Fruit fly (Drosophila melanogaster) whole organism, embryonic: Measurements from ENCODE around the gene Adgf-D.
A peak's percentile ranks its signal among the peaks of the same experiment; 100 is the strongest.

ENCODE experiments used
- B-H1 ChIP-seq: fragments of 200-800 bp; sonication (Bioruptor generic); IDR thresholded peaks from 3 replicates; pipeline ENCODE4 v1.3.6; 2022; ENCODE audit warnings: missing biosample characterization, missing genetic modification characterization
- CG10209 ChIP-seq: fragments of 200-800 bp; sonication (Bioruptor generic); optimal IDR thresholded peaks from 3 replicates; lab custom pipeline; 2017; ENCODE audit warnings: missing biosample characterization, mild to moderate bottlenecking, missing genetic modification characterization, missing genetic modification reagents
- CG1024 ChIP-seq: fragments of 200-800 bp; sonication (Bioruptor generic); IDR thresholded peaks from 2 replicates; pipeline ENCODE4 v1.3.6; 2022; ENCODE audit warnings: missing biosample characterization, missing genetic modification characterization
- CG10565 ChIP-seq: fragments of 200-800 bp; sonication (Bioruptor generic); optimal IDR thresholded peaks from 3 replicates; lab custom pipeline; 2016; ENCODE audit warnings: missing biosample characterization, mild to moderate bottlenecking, missing genetic modification characterization
- CG11085 ChIP-seq: fragments of 200-800 bp; sonication (Bioruptor generic); IDR thresholded peaks from 2 replicates; pipeline ENCODE4 v1.3.6; 2022; ENCODE audit warnings: missing biosample characterization, missing genetic modification characterization
- CG15514 ChIP-seq: fragments of 200-800 bp; sonication (Bioruptor generic); optimal IDR thresholded peaks from 3 replicates; lab custom pipeline; 2017; ENCODE audit warnings: missing biosample characterization, missing genetic modification characterization, mild to moderate bottlenecking, moderate library complexity, missing genetic modification reagents
- CG16815 ChIP-seq: fragments of 200-800 bp; sonication (Bioruptor generic); optimal IDR thresholded peaks from 3 replicates; lab custom pipeline; 2017; ENCODE audit warnings: missing biosample characterization, mild to moderate bottlenecking, missing genetic modification characterization
- CG17912 ChIP-seq: fragments of 200-800 bp; sonication (Bioruptor generic); optimal IDR thresholded peaks from 2 replicates; lab custom pipeline; 2018; ENCODE audit warnings: missing biosample characterization, mild to moderate bottlenecking, missing genetic modification characterization
- CG32767 ChIP-seq: fragments of 200-800 bp; sonication (Bioruptor generic); IDR thresholded peaks from 2 replicates; pipeline ENCODE4 v1.3.6; 2022; ENCODE audit warnings: missing biosample characterization, missing genetic modification characterization
- CG32772 ChIP-seq: fragments of 200-800 bp; sonication (Bioruptor generic); IDR thresholded peaks from 2 replicates; pipeline ENCODE4 v1.3.6; 2022; ENCODE audit warnings: missing biosample characterization, missing genetic modification characterization
- CG34224 ChIP-seq: fragments of 200-800 bp; sonication (Bioruptor generic); IDR thresholded peaks from 3 replicates; pipeline ENCODE4 v1.3.6; 2022; ENCODE audit warnings: missing biosample characterization, missing genetic modification characterization; ENCODE audit not compliant: partially characterized antibody
- CG43689 ChIP-seq: fragments of 200-800 bp; sonication (Bioruptor generic); IDR thresholded peaks from 2 replicates; pipeline ENCODE4 v1.3.6; 2022; ENCODE audit warnings: missing biosample characterization, missing genetic modification characterization
- CG4404 ChIP-seq: fragments of 200-800 bp; sonication (Bioruptor generic); IDR thresholded peaks from 2 replicates; pipeline ENCODE4 v1.3.6; 2022; ENCODE audit warnings: missing biosample characterization, missing genetic modification characterization
- CG5953 ChIP-seq: fragments of 200-800 bp; sonication (Bioruptor generic); IDR thresholded peaks from 2 replicates; pipeline ENCODE4 v1.3.6; 2022; ENCODE audit warnings: missing biosample characterization, missing genetic modification characterization
- CG6683 ChIP-seq: fragments of 200-800 bp; sonication (Bioruptor generic); optimal IDR thresholded peaks from 2 replicates; lab custom pipeline; 2017; ENCODE audit warnings: missing biosample characterization, mild to moderate bottlenecking, missing genetic modification characterization, missing genetic modification reagents
- CG7372 ChIP-seq: fragments of 200-800 bp; sonication (Bioruptor generic); IDR thresholded peaks from 2 replicates; pipeline ENCODE4 v1.3.6; 2022; ENCODE audit warnings: missing biosample characterization, missing genetic modification characterization
- CG8765 ChIP-seq: fragments of 200-800 bp; sonication (Bioruptor generic); IDR thresholded peaks from 2 replicates; pipeline ENCODE4 v1.3.6; 2022; ENCODE audit warnings: missing biosample characterization, missing genetic modification characterization
- CrebB ChIP-seq: fragments of 200-800 bp; sonication (Bioruptor generic); optimal IDR thresholded peaks from 3 replicates; lab custom pipeline; 2018; ENCODE audit warnings: missing biosample characterization, mild to moderate bottlenecking, missing genetic modification characterization
- D ChIP-seq, 2 experiments: fragments of 200-800 bp in 1 of 2; fragments of >200 bp in 1 of 2; sonication (Bioruptor generic) in 1 of 2; optimal IDR thresholded peaks; 2 replicates in 1 of 2; 3 replicates in 1 of 2; lab custom pipeline; 2017; ENCODE audit warnings: mild to moderate bottlenecking in 1 of 2, missing biosample characterization in 1 of 2, missing genetic modification characterization in 1 of 2, missing genetic modification reagents in 1 of 2
- Dbx ChIP-seq: fragments of 200-800 bp; sonication (Bioruptor generic); IDR thresholded peaks from 3 replicates; pipeline ENCODE4 v1.3.6; 2022; ENCODE audit warnings: missing biosample characterization, missing genetic modification characterization
- Doc3 ChIP-seq: fragments of 200-800 bp; sonication (Bioruptor generic); IDR thresholded peaks from 3 replicates; pipeline ENCODE4 v1.3.6; 2022; ENCODE audit warnings: missing biosample characterization, missing genetic modification characterization; ENCODE audit not compliant: partially characterized antibody
- Drgx ChIP-seq: fragments of 200-800 bp; sonication (Bioruptor generic); IDR thresholded peaks from 2 replicates; pipeline ENCODE4 v1.3.6; 2022; ENCODE audit warnings: missing biosample characterization, missing genetic modification characterization
- GATAe ChIP-seq: fragments of 200-800 bp; sonication (Bioruptor generic); conservative IDR thresholded peaks from 2 replicates; pipeline ENCODE4 v1.3.6; 2022; ENCODE audit warnings: missing biosample characterization, missing genetic modification characterization
- HmgZ ChIP-seq: fragments of 200-800 bp; sonication (Bioruptor generic); optimal IDR thresholded peaks from 2 replicates; lab custom pipeline; 2018; ENCODE audit warnings: missing biosample characterization, mild to moderate bottlenecking, missing genetic modification characterization
- Hmx ChIP-seq: fragments of 200-800 bp; sonication (Bioruptor generic); optimal IDR thresholded peaks from 2 replicates; lab custom pipeline; 2016; ENCODE audit warnings: missing biosample characterization, missing genetic modification characterization
- Nf-YC ChIP-seq: fragments of 200-800 bp; optimal IDR thresholded peaks from 3 replicates; lab custom pipeline; 2019; ENCODE audit warnings: missing biosample characterization, mild to moderate bottlenecking, missing genetic modification characterization, moderate library complexity
- Sox102F ChIP-seq: fragments of 200-800 bp; sonication (Bioruptor generic); optimal IDR thresholded peaks from 2 replicates; lab custom pipeline; 2018; ENCODE audit warnings: missing biosample characterization, mild to moderate bottlenecking, missing genetic modification characterization, moderate library complexity
- Ssrp ChIP-seq: fragments of 200-800 bp; sonication (Bioruptor generic); optimal IDR thresholded peaks from 2 replicates; lab custom pipeline; 2018; ENCODE audit warnings: missing biosample characterization, mild to moderate bottlenecking, missing genetic modification characterization, moderate library complexity
- Trl ChIP-seq, 3 experiments: fragments of >200 bp in 2 of 3; fragments of 200-800 bp in 1 of 3; sonication (Bioruptor generic) in 1 of 3; optimal IDR thresholded peaks; 2 replicates in 1 of 3; 3 replicates in 2 of 3; lab custom pipeline; 2016 to 2017; ENCODE audit warnings: missing biosample characterization in 1 of 3, missing genetic modification characterization in 1 of 3
- Usf ChIP-seq: fragments of 200-800 bp; sonication (Bioruptor generic); optimal IDR thresholded peaks from 2 replicates; lab custom pipeline; 2017; ENCODE audit warnings: missing genotype, missing biosample characterization, missing genetic modification characterization
- YL-1 ChIP-seq: fragments of 200-800 bp; sonication (Bioruptor generic); optimal IDR thresholded peaks from 3 replicates; lab custom pipeline; 2017; ENCODE audit warnings: missing biosample characterization, mild to moderate bottlenecking, missing genetic modification characterization
- aop ChIP-seq: fragments of 200-800 bp; sonication (Bioruptor generic); IDR thresholded peaks from 2 replicates; pipeline ENCODE4 v1.3.6; 2022; ENCODE audit warnings: missing biosample characterization, missing genetic modification characterization
- ato ChIP-seq: fragments of 200-800 bp; sonication (Bioruptor generic); IDR thresholded peaks from 2 replicates; pipeline ENCODE4 v1.3.6; 2022; ENCODE audit warnings: missing biosample characterization, missing genetic modification characterization; ENCODE audit not compliant: partially characterized antibody
- chm ChIP-seq: fragments of 200-800 bp; sonication (Bioruptor generic); IDR thresholded peaks from 2 replicates; pipeline ENCODE4 v1.3.6; 2022; ENCODE audit warnings: missing biosample characterization, missing genetic modification characterization
- dm ChIP-seq: fragments of 200-800 bp; sonication (Bioruptor generic); optimal IDR thresholded peaks from 3 replicates; lab custom pipeline; 2016; ENCODE audit warnings: missing biosample characterization, missing genetic modification characterization
- fd3F ChIP-seq: fragments of 200-800 bp; sonication (Bioruptor generic); optimal IDR thresholded peaks from 2 replicates; lab custom pipeline; 2018; ENCODE audit warnings: missing biosample characterization, mild to moderate bottlenecking, missing genetic modification characterization, moderate library complexity
- ftz-f1 ChIP-seq: fragments of 200-800 bp; sonication (Bioruptor generic); optimal IDR thresholded peaks from 2 replicates; lab custom pipeline; 2016; ENCODE audit warnings: missing biosample characterization, missing genetic modification characterization
- gce ChIP-seq: fragments of 200-800 bp; sonication (Bioruptor generic); IDR thresholded peaks from 3 replicates; pipeline ENCODE4 v1.3.6; 2022; ENCODE audit warnings: missing biosample characterization, missing genetic modification characterization
- hkb ChIP-seq, 2 experiments: fragments of 200-800 bp in 1 of 2; fragments of >200 bp in 1 of 2; sonication (Bioruptor generic) in 1 of 2; IDR thresholded peaks in 1 of 2; optimal IDR thresholded peaks in 1 of 2; 2 replicates each; pipeline versions ENCODE4 v1.3.6 to Lab custom; 2017 to 2022; ENCODE audit warnings: missing biosample characterization in 1 of 2, missing genetic modification characterization in 1 of 2
- insv ChIP-seq, 2 experiments: fragments of 200-800 bp; sonication (Bioruptor generic); optimal IDR thresholded peaks; 3 replicates each; lab custom pipeline; 2016 to 2018; ENCODE audit warnings: missing biosample characterization in 2 of 2, missing genetic modification characterization in 2 of 2
- nom ChIP-seq: fragments of 200-800 bp; sonication (Bioruptor generic); optimal IDR thresholded peaks from 2 replicates; lab custom pipeline; 2017; ENCODE audit warnings: missing biosample characterization, missing genetic modification characterization, mild to moderate bottlenecking, moderate library complexity, missing genetic modification reagents
- pnt ChIP-seq: fragments of 200-800 bp; sonication (Bioruptor generic); optimal IDR thresholded peaks from 3 replicates; lab custom pipeline; 2016; ENCODE audit warnings: missing biosample characterization, missing genetic modification characterization
- seq ChIP-seq: fragments of 200-800 bp; sonication (Bioruptor generic); IDR thresholded peaks from 2 replicates; pipeline ENCODE4 v1.3.6; 2022; ENCODE audit warnings: missing biosample characterization, missing genetic modification characterization
- sim ChIP-seq: fragments of 200-800 bp; sonication (Bioruptor generic); IDR thresholded peaks from 2 replicates; pipeline ENCODE4 v1.3.6; 2022; ENCODE audit warnings: missing biosample characterization, missing genetic modification characterization
- slp2 ChIP-seq: fragments of 200-800 bp; sonication (Bioruptor generic); optimal IDR thresholded peaks from 2 replicates; lab custom pipeline; 2016; ENCODE audit warnings: missing biosample characterization, missing genetic modification characterization
- vnd ChIP-seq: fragments of 200-800 bp; sonication (Bioruptor generic); IDR thresholded peaks from 3 replicates; pipeline ENCODE4 v1.3.6; 2022; ENCODE audit warnings: missing biosample characterization, missing genetic modification characterization; ENCODE audit not compliant: partially characterized antibody
- wek ChIP-seq: fragments of 200-800 bp; sonication (Bioruptor generic); optimal IDR thresholded peaks from 3 replicates; lab custom pipeline; 2018; ENCODE audit warnings: missing biosample characterization, mild to moderate bottlenecking, missing genetic modification characterization, moderate library complexity

The Adgf-D gene

DNA sequence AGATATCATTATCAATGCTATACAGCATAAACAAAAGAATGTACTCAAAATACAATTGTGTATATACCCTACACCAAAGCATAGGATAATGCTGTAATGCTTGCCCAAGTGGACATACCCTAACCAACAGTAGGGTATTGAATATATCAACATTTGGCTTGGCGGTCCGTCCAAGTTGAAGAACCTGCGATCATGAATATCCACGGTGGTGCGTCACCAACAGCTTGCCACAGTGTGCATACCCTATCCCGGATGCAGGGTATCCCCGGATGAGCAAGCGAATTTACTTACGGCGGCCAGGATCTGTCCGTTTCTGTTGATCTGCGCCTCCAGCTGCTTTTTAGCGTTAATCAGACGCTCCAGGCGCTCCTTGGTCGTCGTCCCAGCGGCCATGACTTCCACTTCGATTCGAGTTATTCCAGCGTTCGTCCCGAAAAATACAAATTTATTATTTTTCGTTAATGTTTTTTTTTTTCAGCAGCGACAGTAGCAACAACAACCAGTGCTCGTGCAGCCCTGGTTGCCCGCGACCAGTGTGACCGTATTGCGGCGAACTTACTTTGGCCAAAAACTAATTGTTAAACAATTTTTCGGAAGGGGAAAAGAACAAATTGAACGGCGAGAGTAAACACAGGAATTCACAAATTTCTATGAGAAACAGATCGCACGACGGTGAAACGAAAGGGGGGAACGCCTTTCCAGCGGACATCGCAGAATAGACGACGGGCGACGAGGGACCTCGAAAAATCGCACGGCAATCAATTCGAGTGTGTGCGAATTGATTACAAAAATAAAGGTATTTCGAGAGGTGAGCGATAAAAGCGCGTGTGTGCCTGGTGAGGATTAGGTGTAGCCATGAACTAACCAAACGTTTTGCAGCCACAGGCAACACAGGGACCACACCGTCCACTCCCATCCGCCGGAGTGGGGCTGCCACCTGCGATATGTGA is 28.8 kb downstream of the Adgf-D start, which contains the start of the genes Lkb1 and CG9588 (continued):
- TF ChIP-seq CG11085 (GFP tag; lab: Robert Waterston, UW) (peak; percentile 69), dm (GFP tag; lab: Kevin White, UChicago) (peak; percentile 13), CG1024 (peak; percentile 78), sim (GFP tag; lab: Robert Waterston, UW) (peak; percentile 18; the same call in 1 of the 2 replicates), Drgx (GFP tag; lab: Robert Waterston, UW) (peak; percentile 91), CG15514 (GFP tag; lab: Kevin White, UChicago) (peak; percentile 59), nom (peak; percentile 40), vnd (GFP tag; lab: Robert Waterston, UW) (no peak), HmgZ (tag; lab: Kevin White, UChicago) (no peak), insv (GFP tag; optimal IDR thresholded peaks at IDR 0.05; lab: Kevin White, UChicago) (no peak), CG16815 (GFP tag; lab: Kevin White, UChicago) (peak; percentile 57), CG32772 (peak; percentile 66), D (optimal IDR thresholded peaks at IDR 0.05; lab: Kevin White, UChicago) (no peak), D (GFP tag; optimal IDR thresholded peaks at IDR 0.05; lab: Kevin White, UChicago) (peak; percentile 54), CG6683 (GFP tag; lab: Kevin White, UChicago) (no peak), Ssrp (tag; lab: Kevin White, UChicago) (no peak), hkb (optimal IDR thresholded peaks at IDR 0.05; lab: Kevin White, UChicago) (no peak), hkb (GFP tag; IDR thresholded peaks at IDR 0.05; lab: Robert Waterston, UW) (peak; percentile 78), CG34224 (GFP tag; lab: Robert Waterston, UW) (no peak), Nf-YC (no peak), CrebB (tag; lab: Kevin White, UChicago) (no peak), gce (GFP tag; lab: Robert Waterston, UW) (no peak), CG4404 (GFP tag; lab: Robert Waterston, UW) (peak; percentile 60), B-H1 (GFP tag; lab: Robert Waterston, UW) (peak; percentile 66), seq (GFP tag; lab: Robert Waterston, UW) (peak; percentile 54; the same call in 1 of the 2 replicates), Hmx (no peak), Sox102F (peak; percentile 59), chm (GFP tag; lab: Robert Waterston, UW) (peak; percentile 78), wek (GFP tag; lab: Kevin White, UChicago) (no peak), CG32767 (GFP tag; lab: Robert Waterston, UW) (peak; percentile 53; the same call in 1 of the 2 replicates), Doc3 (GFP tag; lab: Robert Waterston, UW) (no peak), CG8765 (GFP tag; lab: Robert Waterston, UW) (peak; percentile 66), aop (GFP tag; lab: Robert Waterston, UW) (no peak), CG10209 (GFP tag; lab: Kevin White, UChicago) (peak; percentile 43), ftz-f1 (GFP tag; lab: Kevin White, UChicago) (no peak), pnt (GFP tag; lab: Kevin White, UChicago) (peak; percentile 42), Dbx (peak; percentile 74), CG5953 (peak; percentile 77), CG43689 (GFP tag; lab: Robert Waterston, UW) (peak; percentile 55), CG7372 (GFP tag; lab: Robert Waterston, UW) (peak; percentile 66), CG10565 (GFP tag; lab: Kevin White, UChicago) (no peak), YL-1 (GFP tag; lab: Kevin White, UChicago) (peak; percentile 88), CG17912 (no peak), GATAe (0 out of 2 replicates have a peak, but pooled peaks have one; percentile 16), slp2 (GFP tag; lab: Kevin White, UChicago) (peak; percentile 35), fd3F (GFP tag; lab: Kevin White, UChicago) (peak; percentile 36), Trl (optimal IDR thresholded peaks at IDR 0.05; lab: Kevin White, UChicago) (no peak), Trl (GFP tag; optimal IDR thresholded peaks at IDR 0.05; lab: Kevin White, UChicago) (peak; percentile 3), Usf (GFP tag; lab: Kevin White, UChicago) (no peak), ato (no peak)
